Worm (Caenorhabditis elegans): Measurements from ENCODE around the gene C33A12.4.

C33A12.4 gene

DNA sequence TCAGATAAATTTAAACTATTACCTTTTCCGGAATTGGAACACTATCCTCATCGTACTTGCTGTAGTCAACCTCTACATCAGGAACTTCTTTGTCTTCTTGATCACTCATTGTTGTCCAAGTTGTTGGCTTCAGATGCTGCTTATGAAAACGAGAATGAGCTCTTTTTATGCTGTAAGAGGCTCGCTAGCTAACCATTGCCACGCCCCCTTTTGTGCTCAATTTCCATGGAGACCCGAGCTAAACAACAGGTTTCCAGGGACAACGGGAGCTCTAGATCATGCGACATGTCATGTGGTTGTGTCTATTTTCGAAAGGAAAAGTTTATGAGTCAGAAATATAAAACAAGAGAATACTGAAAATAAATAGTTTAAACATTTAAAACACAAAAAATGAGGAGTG lies at the start of gene C33A12.4:
TSS of gene C33A12.4 (minus strand) at position 131 of the 400 bp plus-strand sequence.
- TF ChIP-seq skn-1 (tag; optimal IDR thresholded peaks at IDR 0.05) = no peak
- no peak for TF ChIP-seq F16B12.6 (tag; optimal IDR thresholded peaks at IDR 0.05)
- TF ChIP-seq jun-1 (tag; optimal IDR thresholded peaks at IDR 0.05) = no peak
- TF ChIP-seq fkh-8 (tag; optimal IDR thresholded peaks at IDR 0.05) = peak; percentile 95
- TF ChIP-seq xbp-1 (tag; optimal IDR thresholded peaks at IDR 0.05) = peak; percentile 30
- TF ChIP-seq ztf-4 (tag; optimal IDR thresholded peaks at IDR 0.05) = peak; percentile 8
- no peak for TF ChIP-seq rnt-1 (tag; optimal IDR thresholded peaks at IDR 0.05)
- TF ChIP-seq nhr-47 (tag; optimal IDR thresholded peaks at IDR 0.05) = peak; percentile 53
- TF ChIP-seq ceh-90 (tag; optimal IDR thresholded peaks at IDR 0.05) = no peak
- TF ChIP-seq efl-1 (optimal IDR thresholded peaks at IDR 0.05) = no peak
- TF ChIP-seq efl-1 (GFP tag; optimal IDR thresholded peaks at IDR 0.05 in 1 of 2) = peak in 1 of 2 experiments; percentile 62
- TF ChIP-seq pax-3 (tag; optimal IDR thresholded peaks at IDR 0.05) = peak; percentile 10
- peak; percentile 41 for TF ChIP-seq dsc-1 (tag; optimal IDR thresholded peaks at IDR 0.05)
- no peak for TF ChIP-seq hpl-2 (GFP tag; optimal IDR thresholded peaks at IDR 0.05)
- TF ChIP-seq ama-1 (optimal IDR thresholded peaks at IDR 0.05) = no peak
- peak; percentile 9 for TF ChIP-seq fos-1 (tag; optimal IDR thresholded peaks at IDR 0.05)
- TF ChIP-seq ztf-11 (tag; optimal IDR thresholded peaks at IDR 0.05) = no peak
- peak; percentile 5 for TF ChIP-seq lin-13 (GFP tag; optimal IDR thresholded peaks at IDR 0.05)
- no peak for TF ChIP-seq lin-35 (GFP tag; optimal IDR thresholded peaks at IDR 0.05)
- TF ChIP-seq fkh-10 (GFP tag; optimal IDR thresholded peaks at IDR 0.05) = peak; percentile 24
- TF ChIP-seq ets-5 (GFP tag; IDR thresholded peaks at IDR 0.05) = no peak
- TF ChIP-seq mep-1 (tag; optimal IDR thresholded peaks at IDR 0.05) = peak; percentile 14
- no peak for TF ChIP-seq grh-1 (GFP tag; IDR thresholded peaks at IDR 0.05)
- peak; percentile 50 for TF ChIP-seq sox-4 (tag; optimal IDR thresholded peaks at IDR 0.05)
- peak; percentile 38 for TF ChIP-seq nhr-71 (tag; optimal IDR thresholded peaks at IDR 0.05)
- TF ChIP-seq sptf-1 (tag; optimal IDR thresholded peaks at IDR 0.05) = no peak
- peak; percentile 5 for TF ChIP-seq swsn-7 (tag; optimal IDR thresholded peaks at IDR 0.05)
- no peak for TF ChIP-seq egl-27 (tag; optimal IDR thresholded peaks at IDR 0.05)

DNA sequence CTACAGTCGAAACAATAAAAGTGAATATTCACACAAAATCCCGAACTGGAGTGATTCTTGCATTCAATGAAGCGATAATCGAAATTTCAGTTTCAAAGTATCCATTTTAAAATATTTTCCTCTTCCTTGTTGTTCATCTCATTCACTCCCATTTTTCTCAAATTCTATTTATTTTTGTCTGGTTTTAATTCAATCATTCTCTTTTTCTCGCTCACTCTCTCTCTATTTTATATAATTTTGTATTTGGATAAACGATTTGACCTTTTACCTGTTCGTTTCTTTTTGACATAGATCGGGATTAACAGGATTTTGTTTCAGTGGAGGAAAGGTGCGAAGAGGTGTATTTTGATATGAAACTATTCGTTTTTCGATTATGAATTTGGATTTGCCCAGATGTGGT lies 35.6 kb upstream of the C33A12.4 start, which contains the start of gene T05A1.5:
TSS of gene T05A1.5 (plus strand) at position 301 of the 400 bp plus-strand sequence.
- TF ChIP-seq sox-4 (tag; optimal IDR thresholded peaks at IDR 0.05) = no peak
- no peak for TF ChIP-seq nhr-71 (tag; optimal IDR thresholded peaks at IDR 0.05)
- no peak for TF ChIP-seq nhr-47 (tag; optimal IDR thresholded peaks at IDR 0.05)
- no peak for TF ChIP-seq mef-2 (tag; optimal IDR thresholded peaks at IDR 0.05)
- no peak for TF ChIP-seq ama-1 (optimal IDR thresholded peaks at IDR 0.05)
- no peak for TF ChIP-seq isw-1 (GFP tag; IDR thresholded peaks at IDR 0.05)
- TF ChIP-seq efl-3 (GFP tag; optimal IDR thresholded peaks at IDR 0.05) = no peak
- no peak for TF ChIP-seq snu-23 (GFP tag; optimal IDR thresholded peaks at IDR 0.05)
- no peak for TF ChIP-seq irx-1 (tag; optimal IDR thresholded peaks at IDR 0.05)
- TF ChIP-seq ceh-90 (tag; optimal IDR thresholded peaks at IDR 0.05) = no peak
- no peak for TF ChIP-seq dsc-1 (tag; optimal IDR thresholded peaks at IDR 0.05)
- TF ChIP-seq nhr-19 (GFP tag; conservative IDR thresholded peaks at IDR 0.05) = no peak
- no peak for TF ChIP-seq lin-15B (tag; optimal IDR thresholded peaks at IDR 0.05)
- no peak for TF ChIP-seq hlh-4 (tag; optimal IDR thresholded peaks at IDR 0.05)
- TF ChIP-seq snpc-4 (tag; optimal IDR thresholded peaks at IDR 0.05) = no peak
- no peak for TF ChIP-seq C34B4.2 (tag; optimal IDR thresholded peaks at IDR 0.05)
- TF ChIP-seq nhr-28 (tag; optimal IDR thresholded peaks at IDR 0.05) = no peak
- TF ChIP-seq tlp-1 (tag; optimal IDR thresholded peaks at IDR 0.05) = no peak

DNA sequence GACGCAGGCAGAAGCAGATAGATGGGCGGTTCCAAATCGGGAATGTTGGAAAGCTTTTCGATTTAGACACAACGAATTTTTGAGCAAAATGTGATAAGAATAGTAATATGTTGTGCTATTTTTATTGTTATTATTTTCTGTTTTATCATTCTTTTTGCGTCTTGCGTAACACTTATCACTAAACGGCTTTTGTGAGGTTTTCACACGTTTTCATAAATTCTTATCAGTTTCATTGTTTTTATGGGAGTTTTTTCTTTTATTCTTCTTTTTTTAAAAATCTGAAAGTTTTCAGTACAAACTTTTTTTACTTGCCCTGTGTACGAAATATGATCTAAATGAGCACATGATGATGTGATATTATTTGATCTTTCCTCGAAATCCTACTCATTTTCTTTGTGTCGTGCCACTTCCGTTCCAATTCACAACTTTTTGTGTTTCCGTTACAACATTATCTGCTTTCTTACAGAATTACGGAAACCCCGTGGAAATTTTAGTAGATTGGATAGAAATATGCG lies 30.0 kb upstream of the C33A12.4 start, which contains the start of gene fbl-1:
TSS of gene fbl-1 (plus strand) at position 465 of the 515 bp plus-strand sequence.
- TF ChIP-seq irx-1 (tag; optimal IDR thresholded peaks at IDR 0.05) (no peak), pqm-1 (tag; optimal IDR thresholded peaks at IDR 0.05) (peak; percentile 41), lin-35 (GFP tag; optimal IDR thresholded peaks at IDR 0.05) (peak in 1 of 2 experiments; percentile 8), zag-1 (tag; optimal IDR thresholded peaks at IDR 0.05) (no peak), pag-3 (tag; optimal IDR thresholded peaks at IDR 0.05; ENCODE audit: borderline replicate concordance, insufficient read depth) (no peak), C34B4.2 (tag; optimal IDR thresholded peaks at IDR 0.05) (no peak), mep-1 (tag; optimal IDR thresholded peaks at IDR 0.05) (no peak), lin-13 (GFP tag; optimal IDR thresholded peaks at IDR 0.05) (no peak), vab-15 (tag; optimal IDR thresholded peaks at IDR 0.05) (no peak), elt-2 (tag; optimal IDR thresholded peaks at IDR 0.05) (peak; percentile 93), hlh-4 (tag; optimal IDR thresholded peaks at IDR 0.05) (no peak)
